Worm (Caenorhabditis elegans): ENCODE measurements around the gene tbc-1.

- TF ChIP-seq unc-120 (tag; optimal IDR thresholded peaks at IDR 0.05; ENCODE audit: poor library complexity, severe bottlenecking) (no peak), unc-62 (GFP tag; optimal IDR thresholded peaks at IDR 0.05) (no peak), elt-3 (tag; optimal IDR thresholded peaks at IDR 0.05) (no peak)
Observed at ce11 chrX:14979388-14979787, 8.8 kb downstream of the tbc-1 start, which contains the start of gene emre-1.
